Worm (Caenorhabditis elegans) whole organism, mixed stage, embryonic: ENCODE measurements around the gene nrfl-1.

Experiments used
- M03D4.4 ChIP-seq: sonication (generic microtip); optimal IDR thresholded peaks from 2 replicates; lab custom pipeline; 2017; ENCODE audit warnings: mild to moderate bottlenecking, missing genetic modification characterization, missing compliant biosample characterization
- bed-3 ChIP-seq: fragments of 200-800 bp; sonication (Bioruptor generic); optimal IDR thresholded peaks from 3 replicates; lab custom pipeline; 2018; ENCODE audit warnings: mild to moderate bottlenecking, missing genetic modification characterization, moderate library complexity, missing compliant biosample characterization
- blmp-1 ChIP-seq: fragments of 150-350 bp; optimal IDR thresholded peaks from 2 replicates; lab custom pipeline; 2014; ENCODE audit warnings: missing biosample characterization, missing genetic modification characterization
- ceh-39 ChIP-seq: fragments of 150-350 bp; optimal IDR thresholded peaks from 2 replicates; lab custom pipeline; 2014; ENCODE audit warnings: missing biosample characterization, missing genetic modification characterization
- ceh-83 ChIP-seq: fragments of 200-800 bp; sonication (Bioruptor generic); optimal IDR thresholded peaks from 2 replicates; lab custom pipeline; 2018; ENCODE audit warnings: mild to moderate bottlenecking, missing genetic modification characterization, missing compliant biosample characterization
- ces-1 ChIP-seq: fragments of 150-350 bp; optimal IDR thresholded peaks from 2 replicates; lab custom pipeline; 2014; ENCODE audit warnings: missing biosample characterization, missing genetic modification reagents, missing genetic modification characterization
- cnd-1 ChIP-seq: fragments of 200-800 bp; sonication (Bioruptor generic); optimal IDR thresholded peaks from 2 replicates; lab custom pipeline; 2018; ENCODE audit warnings: mild to moderate bottlenecking, missing genetic modification characterization, missing compliant biosample characterization
- elt-1 ChIP-seq: sonication (generic microtip); optimal IDR thresholded peaks from 2 replicates; lab custom pipeline; 2017; ENCODE audit warnings: missing genetic modification characterization, mild to moderate bottlenecking, missing compliant biosample characterization, antibody characterized with exemption, moderate library complexity, borderline replicate concordance; ENCODE audit not compliant: insufficient read depth
- elt-3 ChIP-seq: fragments of 150-350 bp; optimal IDR thresholded peaks from 2 replicates; lab custom pipeline; 2014; ENCODE audit warnings: missing biosample characterization, missing genetic modification characterization
- ham-2 ChIP-seq: fragments of 200-800 bp; sonication (Bioruptor generic); optimal IDR thresholded peaks from 2 replicates; lab custom pipeline; 2018; ENCODE audit warnings: mild to moderate bottlenecking, missing genetic modification characterization, missing compliant biosample characterization
- hlh-1 ChIP-seq: fragments of 150-350 bp; optimal IDR thresholded peaks from 2 replicates; lab custom pipeline; 2014; ENCODE audit warnings: missing biosample characterization, missing genetic modification reagents, missing genetic modification characterization
- lin-13 ChIP-seq: fragments of 150-350 bp; optimal IDR thresholded peaks from 2 replicates; lab custom pipeline; 2014; ENCODE audit warnings: missing biosample characterization, missing genetic modification characterization
- lin-32 ChIP-seq: fragments of 200-800 bp; sonication (Bioruptor generic); optimal IDR thresholded peaks from 2 replicates; lab custom pipeline; 2018; ENCODE audit warnings: mild to moderate bottlenecking, missing genetic modification characterization, missing compliant biosample characterization
- lsy-2 ChIP-seq: fragments of 150-350 bp; optimal IDR thresholded peaks from 2 replicates; lab custom pipeline; 2014; ENCODE audit warnings: missing biosample characterization, missing genetic modification characterization
- mep-1 ChIP-seq: fragments of 150-350 bp; optimal IDR thresholded peaks from 2 replicates; lab custom pipeline; 2017; ENCODE audit warnings: missing biosample characterization, missing genetic modification reagents, missing genetic modification characterization, inconsistent platforms
- nhr-12 ChIP-seq: fragments of 150-350 bp; optimal IDR thresholded peaks from 2 replicates; lab custom pipeline; 2014; ENCODE audit warnings: missing biosample characterization, missing genetic modification characterization
- nhr-2 ChIP-seq: fragments of 150-350 bp; optimal IDR thresholded peaks from 2 replicates; lab custom pipeline; 2014; ENCODE audit warnings: missing biosample characterization, missing genetic modification characterization
- nhr-237 ChIP-seq: fragments of 150-350 bp; optimal IDR thresholded peaks from 2 replicates; lab custom pipeline; 2014; ENCODE audit warnings: missing biosample characterization, missing genetic modification characterization
- nhr-28 ChIP-seq: fragments of 150-350 bp; optimal IDR thresholded peaks from 2 replicates; lab custom pipeline; 2014; ENCODE audit warnings: missing biosample characterization, missing genetic modification characterization
- nhr-76 ChIP-seq: sonication (generic microtip); optimal IDR thresholded peaks from 2 replicates; lab custom pipeline; 2017; ENCODE audit warnings: missing biosample characterization, missing genetic modification characterization
- pha-4 ChIP-seq: fragments of 150-350 bp; optimal IDR thresholded peaks from 2 replicates; lab custom pipeline; 2018; ENCODE audit warnings: missing biosample characterization, missing genetic modification reagents, missing genetic modification characterization
- sem-2 ChIP-seq: fragments of 200-800 bp; sonication (Bioruptor generic); optimal IDR thresholded peaks from 2 replicates; lab custom pipeline; 2018; ENCODE audit warnings: mild to moderate bottlenecking, missing genetic modification characterization, missing compliant biosample characterization
- snpc-4 ChIP-seq: fragments of 150-350 bp; optimal IDR thresholded peaks from 2 replicates; lab custom pipeline; 2014; ENCODE audit warnings: missing biosample characterization, missing genetic modification characterization
- sptf-1 ChIP-seq: sonication (generic microtip); optimal IDR thresholded peaks from 2 replicates; lab custom pipeline; 2017; ENCODE audit warnings: mild to moderate bottlenecking, missing genetic modification characterization, moderate library complexity, missing compliant biosample characterization
- tbx-8 ChIP-seq: fragments of 200-800 bp; sonication (Bioruptor generic); optimal IDR thresholded peaks from 2 replicates; lab custom pipeline; 2018; ENCODE audit warnings: mild to moderate bottlenecking, missing genetic modification characterization, moderate library complexity, missing compliant biosample characterization
- unc-120 ChIP-seq: sonication (generic microtip); optimal IDR thresholded peaks from 2 replicates; lab custom pipeline; 2017; ENCODE audit warnings: missing genetic modification characterization, missing compliant biosample characterization; ENCODE audit not compliant: poor library complexity, severe bottlenecking
- unc-39 ChIP-seq: fragments of 150-350 bp; optimal IDR thresholded peaks from 2 replicates; lab custom pipeline; 2014; ENCODE audit warnings: missing biosample characterization, missing genetic modification characterization
- unc-62 ChIP-seq: fragments of 150-350 bp; optimal IDR thresholded peaks from 2 replicates; lab custom pipeline; 2014; ENCODE audit warnings: missing biosample characterization, missing genetic modification reagents, missing genetic modification characterization
- zip-8 ChIP-seq: fragments of 150-350 bp; optimal IDR thresholded peaks from 2 replicates; lab custom pipeline; 2014; ENCODE audit warnings: missing biosample characterization, missing genetic modification characterization
- ztf-11 ChIP-seq: fragments of 150-350 bp; optimal IDR thresholded peaks from 2 replicates; lab custom pipeline; 2014; ENCODE audit warnings: missing biosample characterization, missing genetic modification characterization

Gene nrfl-1

DNA sequence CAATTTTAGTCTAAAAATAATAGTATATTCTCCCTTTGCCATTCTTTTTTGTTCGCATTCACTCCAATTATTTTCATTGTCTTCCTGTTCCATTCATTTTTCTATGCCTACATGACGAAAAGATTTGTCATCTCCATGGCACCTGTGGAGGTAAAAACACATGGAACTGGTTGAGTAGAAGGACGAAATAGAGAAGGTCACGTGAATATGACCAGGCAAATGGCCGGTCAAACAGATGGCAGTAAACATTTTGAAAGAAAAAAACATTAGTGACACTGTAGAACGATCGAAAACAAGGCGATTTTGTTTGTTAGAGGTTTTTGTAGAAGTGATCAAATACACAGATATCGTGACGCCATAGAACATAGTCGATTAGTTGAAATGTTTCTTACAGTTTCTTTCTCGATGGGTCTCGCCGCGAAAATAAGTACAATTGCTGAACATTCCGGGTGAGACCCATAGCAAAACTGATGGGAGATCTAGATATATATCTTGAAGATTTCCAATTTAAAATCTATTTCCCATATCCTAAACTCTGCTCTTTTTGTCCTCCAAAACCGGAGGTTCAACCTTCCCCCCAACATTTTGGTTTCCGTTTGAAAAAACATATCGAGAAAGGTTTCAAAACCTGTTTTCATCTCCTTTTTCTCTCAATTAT lies 28.2 kb upstream of the nrfl-1 start:
- TF ChIP-seq mep-1 (tag; lab: Kevin White, UChicago) (no peak), nhr-2 (tag; lab: Kevin White, UChicago) (no peak), pha-4 (tag; lab: Kevin White, UChicago) (no peak), ceh-39 (tag; lab: Kevin White, UChicago) (no peak), lin-32 (GFP tag; lab: Kevin White, UChicago) (no peak), sptf-1 (no peak), lin-13 (tag; lab: Kevin White, UChicago) (no peak)

ce11 chrIV:9092011-9092410 lies 26.9 kb upstream of the nrfl-1 start:
- no peak for TF ChIP-seq ztf-11 (tag; lab: Kevin White, UChicago)
- peak; percentile 95 for TF ChIP-seq ces-1
- TF ChIP-seq, all 35 proteins: peak for 1

ce11 chrIV:9093932-9094331 lies 25.0 kb upstream of the nrfl-1 start, which contains the start of gene lpl-1:
TSS of gene lpl-1 (minus strand) at chrIV:9094032.
- no peak for TF ChIP-seq ces-1
- TF ChIP-seq lin-32 (GFP tag; lab: Kevin White, UChicago) = no peak
- no peak for TF ChIP-seq blmp-1 (tag; lab: Kevin White, UChicago)
- TF ChIP-seq lin-13 (tag; lab: Kevin White, UChicago) = no peak
- TF ChIP-seq ceh-83 (GFP tag; lab: Kevin White, UChicago) = no peak
- no peak for TF ChIP-seq nhr-76 (tag; lab: Kevin White, UChicago)
- TF ChIP-seq unc-39 (tag; lab: Kevin White, UChicago) = no peak
- no peak for TF ChIP-seq nhr-12 (tag; lab: Kevin White, UChicago)
- no peak for TF ChIP-seq zip-8 (tag; lab: Kevin White, UChicago)
- TF ChIP-seq hlh-1 (tag; lab: Kevin White, UChicago) = no peak
- no peak for TF ChIP-seq tbx-8 (GFP tag; lab: Kevin White, UChicago)
- TF ChIP-seq M03D4.4 (tag; lab: Kevin White, UChicago) = no peak
- no peak for TF ChIP-seq sem-2 (GFP tag; lab: Kevin White, UChicago)
- no peak for TF ChIP-seq ham-2 (GFP tag; lab: Kevin White, UChicago)
- TF ChIP-seq elt-3 (tag; lab: Kevin White, UChicago) = no peak
- TF ChIP-seq lsy-2 (tag; lab: Kevin White, UChicago) = no peak
- TF ChIP-seq nhr-237 (tag; lab: Kevin White, UChicago) = no peak
- no peak for TF ChIP-seq ceh-39 (tag; lab: Kevin White, UChicago)
- no peak for TF ChIP-seq pha-4 (tag; lab: Kevin White, UChicago)
- no peak for TF ChIP-seq nhr-28 (tag; lab: Kevin White, UChicago)

DNA sequence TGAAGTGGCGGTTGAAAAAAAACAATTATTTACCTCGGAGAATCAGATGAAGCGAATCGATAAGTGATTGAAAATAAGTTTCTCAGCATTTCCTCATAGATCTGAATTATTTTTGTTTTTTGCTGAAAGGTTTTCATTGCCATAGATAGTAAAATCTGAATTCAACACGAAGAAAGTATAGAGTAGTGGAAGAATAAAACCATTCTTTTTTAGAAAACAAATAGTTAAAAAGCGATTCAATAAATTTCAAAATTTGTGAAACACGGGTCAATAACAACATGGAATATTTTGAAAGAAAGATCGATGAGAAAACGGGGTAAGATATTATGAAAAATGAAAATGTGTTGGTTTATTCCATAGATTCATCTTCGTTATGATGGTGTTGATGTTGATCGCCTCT lies 24.5 kb upstream of the nrfl-1 start, which contains the start of gene mrpl-42:
mrpl-42 (minus strand) TSS at position 101 of the 400 bp plus-strand sequence.
- TF ChIP-seq cnd-1 (tag; lab: Kevin White, UChicago) = no peak
- no peak for TF ChIP-seq elt-3 (tag; lab: Kevin White, UChicago)
- no peak for TF ChIP-seq unc-120 (tag; lab: Kevin White, UChicago)
- no peak for TF ChIP-seq ceh-39 (tag; lab: Kevin White, UChicago)
- no peak for TF ChIP-seq nhr-12 (tag; lab: Kevin White, UChicago)

ce11 chrIV:9095553-9095952 lies 23.3 kb upstream of the nrfl-1 start, which contains the start of gene icln-1:
TSS of gene icln-1 (minus strand) at chrIV:9095653.
- TF ChIP-seq sem-2 (GFP tag; lab: Kevin White, UChicago) (no peak), nhr-28 (tag; lab: Kevin White, UChicago) (no peak), bed-3 (GFP tag; lab: Kevin White, UChicago) (no peak), unc-39 (tag; lab: Kevin White, UChicago) (no peak), pha-4 (tag; lab: Kevin White, UChicago) (no peak), unc-62 (GFP tag; lab: Kevin White, UChicago) (no peak), elt-1 (tag; lab: Kevin White, UChicago) (no peak), ces-1 (no peak), ztf-11 (tag; lab: Kevin White, UChicago) (no peak), lsy-2 (tag; lab: Kevin White, UChicago) (no peak), snpc-4 (tag; lab: Kevin White, UChicago) (no peak), hlh-1 (tag; lab: Kevin White, UChicago) (no peak), ceh-83 (GFP tag; lab: Kevin White, UChicago) (no peak)
